Fruit fly (Drosophila melanogaster): ENCODE results near the gene CG14667.

Gene CG14667

DNA sequence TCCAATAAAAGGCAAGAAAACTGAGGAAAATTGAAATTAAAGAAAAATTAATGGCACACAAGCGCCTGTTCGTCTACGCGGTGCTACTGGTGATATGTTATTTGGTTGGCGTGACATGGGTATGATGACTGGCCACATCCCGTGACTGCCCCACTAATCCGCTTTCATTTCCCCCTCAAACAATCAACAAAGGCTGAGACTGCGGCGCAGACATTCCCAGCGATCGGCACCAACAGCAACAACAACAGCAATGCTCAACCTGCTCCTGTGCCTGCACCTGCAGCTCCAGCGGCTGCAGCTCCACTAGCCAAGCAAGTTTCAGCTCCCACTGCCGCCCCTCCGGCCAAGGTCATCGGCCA, 19.7 kb upstream of the CG14667 start:
- TF ChIP-seq woc (GFP tag; optimal IDR thresholded peaks at IDR 0.05) (no peak), fru (GFP tag; optimal IDR thresholded peaks at IDR 0.05) (no peak), brk (GFP tag; optimal IDR thresholded peaks at IDR 0.05) (no peak), ey (GFP tag; optimal IDR thresholded peaks at IDR 0.05) (no peak), Vsx2 (GFP tag; optimal IDR thresholded peaks at IDR 0.05; ENCODE audit: partially characterized antibody) (no peak), pan (optimal IDR thresholded peaks at IDR 0.05) (no peak), Dif (GFP tag; optimal IDR thresholded peaks at IDR 0.05; ENCODE audit: partially characterized antibody) (no peak), CrebA (GFP tag; optimal IDR thresholded peaks at IDR 0.05; ENCODE audit: borderline replicate concordance) (no peak), foxo (GFP tag; optimal IDR thresholded peaks at IDR 0.05) (no peak), lola (GFP tag; optimal IDR thresholded peaks at IDR 0.05) (no peak), Jra (GFP tag; optimal IDR thresholded peaks at IDR 0.05) (no peak), N (GFP tag; optimal IDR thresholded peaks at IDR 0.05) (no peak), Mio (GFP tag; optimal IDR thresholded peaks at IDR 0.05) (no peak)

DNA sequence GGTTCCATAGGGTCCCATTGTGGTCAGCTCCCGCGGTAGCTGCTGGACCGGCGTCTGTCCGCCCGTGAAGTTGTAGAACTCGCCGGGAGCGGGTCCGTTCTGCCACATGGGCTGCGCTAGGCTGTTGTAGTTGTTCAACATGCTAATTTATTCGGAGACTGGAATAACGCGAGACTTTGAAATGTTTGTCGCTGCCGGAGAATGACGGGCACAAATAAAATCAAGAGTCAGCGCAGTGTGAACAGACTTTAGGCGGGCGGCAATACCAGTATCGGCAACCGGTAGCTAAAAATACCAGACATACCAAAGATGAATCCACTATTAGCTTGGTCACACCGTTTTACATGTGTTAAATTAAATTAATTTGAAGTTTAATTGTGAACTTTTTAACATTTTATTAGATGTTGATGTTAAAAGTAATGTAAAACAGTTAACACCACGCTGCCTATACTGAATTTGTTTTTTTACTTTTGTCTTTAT, 16.8 kb upstream of the CG14667 start, which contains the start of gene Prosbeta7:
Prosbeta7 (minus strand) TSS at position 430 of the 480 bp plus-strand sequence.
- no peak for TF ChIP-seq Rel (GFP tag; optimal IDR thresholded peaks at IDR 0.05)
- TF ChIP-seq Rel (tag; optimal IDR thresholded peaks at IDR 0.05), result peak; percentile 39
- peak; percentile 7 for TF ChIP-seq rgr (GFP tag; optimal IDR thresholded peaks at IDR 0.05)
- no peak for TF ChIP-seq dsf (GFP tag; optimal IDR thresholded peaks at IDR 0.05; ENCODE audit: borderline replicate concordance)
- no peak for TF ChIP-seq usp (GFP tag; optimal IDR thresholded peaks at IDR 0.05)
- no peak for TF ChIP-seq lola (GFP tag; optimal IDR thresholded peaks at IDR 0.05)
- no peak for TF ChIP-seq dl (GFP tag; optimal IDR thresholded peaks at IDR 0.05; ENCODE audit: insufficient read depth in 1 of 2, partially characterized antibody in 2 of 2)
- no peak for TF ChIP-seq h (GFP tag; optimal IDR thresholded peaks at IDR 0.05)
- no peak for TF ChIP-seq Myc (optimal IDR thresholded peaks at IDR 0.05)
- TF ChIP-seq foxo (GFP tag; optimal IDR thresholded peaks at IDR 0.05), result peak in 1 of 2 experiments; percentile 4
- no peak for TF ChIP-seq GATAd (GFP tag; optimal IDR thresholded peaks at IDR 0.05)
- no peak for TF ChIP-seq brk (GFP tag; optimal IDR thresholded peaks at IDR 0.05)
- peak; percentile 6 for TF ChIP-seq Dif (GFP tag; optimal IDR thresholded peaks at IDR 0.05; ENCODE audit: partially characterized antibody)
- no peak for TF ChIP-seq Jra (GFP tag; optimal IDR thresholded peaks at IDR 0.05)
- TF ChIP-seq Sp1 (GFP tag; optimal IDR thresholded peaks at IDR 0.05), result peak; percentile 19
- no peak for TF ChIP-seq Dfd (GFP tag; optimal IDR thresholded peaks at IDR 0.05)
- TF ChIP-seq ey (GFP tag; optimal IDR thresholded peaks at IDR 0.05), result no peak
- no peak for TF ChIP-seq jim (GFP tag; optimal IDR thresholded peaks at IDR 0.05)
- TF ChIP-seq HLH106 (tag; optimal IDR thresholded peaks at IDR 0.05), result no peak
- no peak for TF ChIP-seq psq (GFP tag; optimal IDR thresholded peaks at IDR 0.05)
- TF ChIP-seq Mio (GFP tag; optimal IDR thresholded peaks at IDR 0.05), result no peak
- no peak for TF ChIP-seq Hnf4 (GFP tag; optimal IDR thresholded peaks at IDR 0.05)
- TF ChIP-seq Hr83 (GFP tag; optimal IDR thresholded peaks at IDR 0.05; ENCODE audit: poor library complexity, severe bottlenecking), result no peak
- peak; percentile 62 for TF ChIP-seq Vsx2 (GFP tag; optimal IDR thresholded peaks at IDR 0.05; ENCODE audit: partially characterized antibody)
- TF ChIP-seq CrebA (GFP tag; optimal IDR thresholded peaks at IDR 0.05; ENCODE audit: borderline replicate concordance), result no peak
- TF ChIP-seq Abd-B (GFP tag; optimal IDR thresholded peaks at IDR 0.05), result no peak
- TF ChIP-seq woc (GFP tag; optimal IDR thresholded peaks at IDR 0.05), result no peak

DNA sequence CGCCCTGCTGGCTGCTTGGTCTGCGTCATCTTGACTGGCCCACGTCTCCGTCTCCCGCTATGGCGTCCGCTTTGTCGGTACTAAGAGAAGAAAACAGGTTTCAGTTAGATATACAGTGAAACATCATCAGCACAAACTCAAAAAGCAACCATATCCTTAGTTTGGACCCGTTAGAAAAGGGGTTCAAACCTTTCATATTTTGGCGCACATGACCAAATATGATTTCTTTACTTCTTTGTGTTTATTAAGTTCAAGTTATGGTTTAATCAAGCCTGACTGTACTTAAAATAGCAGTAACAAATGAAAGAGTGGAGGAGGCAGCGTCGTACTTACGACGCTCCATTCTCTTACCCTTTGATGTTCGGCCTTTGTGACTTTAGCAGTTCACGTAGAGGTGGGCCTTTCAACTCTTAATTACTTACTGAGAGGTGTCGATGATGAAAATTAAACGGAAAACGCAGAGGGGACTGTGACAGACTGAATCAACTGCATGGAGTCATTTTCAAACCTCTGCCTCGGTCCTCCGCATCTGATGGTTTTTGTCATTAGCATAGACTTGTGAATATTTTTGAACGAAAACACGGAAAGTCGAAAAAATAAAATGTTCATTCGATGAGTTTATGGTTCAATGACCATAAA, 13.0 kb upstream of the CG14667 start:
- TF ChIP-seq Dif (GFP tag; optimal IDR thresholded peaks at IDR 0.05; ENCODE audit: partially characterized antibody) (no peak), sv (GFP tag; optimal IDR thresholded peaks at IDR 0.05) (peak; percentile 69), N (GFP tag; optimal IDR thresholded peaks at IDR 0.05) (no peak), GATAd (GFP tag; optimal IDR thresholded peaks at IDR 0.05) (no peak), psq (GFP tag; optimal IDR thresholded peaks at IDR 0.05) (peak; percentile 86), Hr83 (GFP tag; optimal IDR thresholded peaks at IDR 0.05; ENCODE audit: poor library complexity, severe bottlenecking) (no peak), br (GFP tag; optimal IDR thresholded peaks at IDR 0.05) (peak; percentile 96), fru (GFP tag; optimal IDR thresholded peaks at IDR 0.05) (peak; percentile 94), CrebA (GFP tag; optimal IDR thresholded peaks at IDR 0.05; ENCODE audit: borderline replicate concordance) (no peak), Sp1 (GFP tag; optimal IDR thresholded peaks at IDR 0.05) (peak; percentile 86), Rel (GFP tag; optimal IDR thresholded peaks at IDR 0.05) (peak; percentile 39), Rel (tag; optimal IDR thresholded peaks at IDR 0.05) (peak; percentile 23), Mio (GFP tag; optimal IDR thresholded peaks at IDR 0.05) (peak; percentile 66), usp (GFP tag; optimal IDR thresholded peaks at IDR 0.05) (no peak), lola (GFP tag; optimal IDR thresholded peaks at IDR 0.05) (no peak), brk (GFP tag; optimal IDR thresholded peaks at IDR 0.05) (no peak), CG9705 (GFP tag; optimal IDR thresholded peaks at IDR 0.05) (peak; percentile 43), dsf (GFP tag; optimal IDR thresholded peaks at IDR 0.05; ENCODE audit: borderline replicate concordance) (peak; percentile 8), rgr (GFP tag; optimal IDR thresholded peaks at IDR 0.05) (peak; percentile 95), Jra (GFP tag; optimal IDR thresholded peaks at IDR 0.05) (peak; percentile 83), foxo (GFP tag; optimal IDR thresholded peaks at IDR 0.05) (peak; percentile 45 to 96), dmrt93B (GFP tag; optimal IDR thresholded peaks at IDR 0.05) (no peak), woc (GFP tag; optimal IDR thresholded peaks at IDR 0.05) (peak; percentile 94), pan (optimal IDR thresholded peaks at IDR 0.05) (no peak), Hnf4 (GFP tag; optimal IDR thresholded peaks at IDR 0.05) (peak; percentile 96), Dfd (GFP tag; optimal IDR thresholded peaks at IDR 0.05) (no peak), sage (GFP tag; optimal IDR thresholded peaks at IDR 0.05) (peak; percentile 88), Myc (optimal IDR thresholded peaks at IDR 0.05) (no peak), Hr78 (GFP tag; optimal IDR thresholded peaks at IDR 0.05) (no peak), OdsH (GFP tag; optimal IDR thresholded peaks at IDR 0.05) (peak; percentile 96), ey (GFP tag; optimal IDR thresholded peaks at IDR 0.05) (peak; percentile 96), dl (GFP tag; optimal IDR thresholded peaks at IDR 0.05; ENCODE audit: insufficient read depth in 1 of 2, partially characterized antibody in 2 of 2) (no peak), tai (GFP tag; optimal IDR thresholded peaks at IDR 0.05) (no peak), jim (GFP tag; optimal IDR thresholded peaks at IDR 0.05) (no peak), Abd-B (GFP tag; optimal IDR thresholded peaks at IDR 0.05) (no peak), h (GFP tag; optimal IDR thresholded peaks at IDR 0.05) (peak; percentile 97), CG32264 (GFP tag; optimal IDR thresholded peaks at IDR 0.05) (peak; percentile 93), HLH106 (tag; optimal IDR thresholded peaks at IDR 0.05) (peak; percentile 88)
